Worm (Caenorhabditis elegans) whole organism, young adult: ENCODE data around the gene T09A12.8.

Source experiments
- chd-7 ChIP-seq: sonication (generic microtip); optimal IDR thresholded peaks from 2 replicates; lab custom pipeline; 2016; ENCODE audit warnings: mild to moderate bottlenecking, missing genetic modification characterization, moderate library complexity, missing compliant biosample characterization
- ztf-3 ChIP-seq: fragments of 200-800 bp; sonication (Bioruptor generic); optimal IDR thresholded peaks from 2 replicates; lab custom pipeline; 2018; ENCODE audit warnings: mild to moderate bottlenecking, missing genetic modification characterization, missing compliant biosample characterization

ce11 chrIV:8203555-8203954 is 39.9 kb downstream of the T09A12.8 start:
- TF ChIP-seq ztf-3 (GFP tag; lab: Kevin White, UChicago) (no peak), chd-7 (tag; lab: Kevin White, UChicago) (no peak)
